Worm (Caenorhabditis elegans) whole organism, L2 larva: ENCODE results near the gene Y57A10A.4.

ENCODE experiments used
- C34F6.9 ChIP-seq: fragments of 150-350 bp; optimal IDR thresholded peaks from 2 replicates; lab custom pipeline; 2014; ENCODE audit warnings: missing biosample characterization, missing genetic modification characterization
- F13H6.1 ChIP-seq: sonication (generic microtip); optimal IDR thresholded peaks from 2 replicates; lab custom pipeline; 2016; ENCODE audit warnings: missing genetic modification characterization, missing compliant biosample characterization
- Y55F3AM.14 ChIP-seq: fragments of 200-800 bp; sonication (Bioruptor generic); optimal IDR thresholded peaks from 2 replicates; lab custom pipeline; 2018; ENCODE audit warnings: mild to moderate bottlenecking, missing genetic modification characterization, missing compliant biosample characterization
- ZK546.5 ChIP-seq: sonication (generic microtip); optimal IDR thresholded peaks from 2 replicates; lab custom pipeline; 2017; ENCODE audit warnings: missing biosample characterization, missing genetic modification characterization
- alr-1 ChIP-seq: fragments of 150-350 bp; optimal IDR thresholded peaks from 2 replicates; lab custom pipeline; 2014; ENCODE audit warnings: missing biosample characterization, missing genetic modification characterization
- aly-2 ChIP-seq: fragments of 150-350 bp; optimal IDR thresholded peaks from 2 replicates; lab custom pipeline; 2014; ENCODE audit warnings: missing biosample characterization, missing genetic modification characterization
- ama-1 ChIP-seq: fragments of 150-350 bp; optimal IDR thresholded peaks from 2 replicates; lab custom pipeline; 2018; ENCODE audit warnings: inconsistent platforms
- blmp-1 ChIP-seq: sonication (generic microtip); optimal IDR thresholded peaks from 2 replicates; lab custom pipeline; 2017; ENCODE audit warnings: missing genetic modification characterization, mild to moderate bottlenecking, missing compliant biosample characterization, antibody characterized with exemption, moderate library complexity; ENCODE audit not compliant: insufficient read depth
- ceh-16 ChIP-seq: fragments of 150-350 bp; optimal IDR thresholded peaks from 2 replicates; lab custom pipeline; 2014; ENCODE audit warnings: missing biosample characterization, missing genetic modification characterization
- dmd-4 ChIP-seq: sonication (generic microtip); optimal IDR thresholded peaks from 2 replicates; lab custom pipeline; 2017; ENCODE audit warnings: missing biosample characterization, missing genetic modification characterization
- egl-27 ChIP-seq: sonication (generic microtip); optimal IDR thresholded peaks from 3 replicates; lab custom pipeline; 2017; ENCODE audit warnings: missing biosample characterization, missing genetic modification reagents, missing genetic modification characterization
- elt-1 ChIP-seq: fragments of 150-350 bp; optimal IDR thresholded peaks from 2 replicates; lab custom pipeline; 2014; ENCODE audit warnings: missing biosample characterization, missing genetic modification characterization
- fos-1 ChIP-seq: fragments of 150-350 bp; optimal IDR thresholded peaks from 2 replicates; lab custom pipeline; 2014; ENCODE audit warnings: missing biosample characterization, missing genetic modification characterization
- gmeb-1 ChIP-seq: fragments of 150-350 bp; optimal IDR thresholded peaks from 2 replicates; lab custom pipeline; 2014; ENCODE audit warnings: missing biosample characterization, missing genetic modification characterization
- lin-13 ChIP-seq: fragments of 150-350 bp; optimal IDR thresholded peaks from 2 replicates; lab custom pipeline; 2014; ENCODE audit warnings: missing biosample characterization, missing genetic modification reagents, missing genetic modification characterization
- lin-39 ChIP-seq: fragments of 150-350 bp; optimal IDR thresholded peaks from 2 replicates; lab custom pipeline; 2014; ENCODE audit warnings: missing biosample characterization, missing genetic modification reagents, missing genetic modification characterization
- lsy-2 ChIP-seq, 2 experiments: fragments of 150-350 bp in 1 of 2; sonication (generic microtip) in 1 of 2; optimal IDR thresholded peaks; 2 replicates each; lab custom pipeline; 2014 to 2017; ENCODE audit warnings: missing biosample characterization in 2 of 2, missing genetic modification characterization in 2 of 2
- mab-5 ChIP-seq: fragments of 150-350 bp; optimal IDR thresholded peaks from 2 replicates; lab custom pipeline; 2014; ENCODE audit warnings: missing biosample characterization, missing genetic modification characterization
- mbf-1 ChIP-seq: sonication (generic microtip); optimal IDR thresholded peaks from 2 replicates; lab custom pipeline; 2017; ENCODE audit warnings: missing biosample characterization, missing genetic modification characterization
- mdl-1 ChIP-seq, 2 experiments: fragments of 150-350 bp in 1 of 2; sonication (generic microtip) in 1 of 2; optimal IDR thresholded peaks; 2 replicates each; lab custom pipeline; 2017; ENCODE audit warnings: missing biosample characterization in 2 of 2, missing genetic modification characterization in 2 of 2
- nhr-10 ChIP-seq: sonication (generic microtip); optimal IDR thresholded peaks from 2 replicates; lab custom pipeline; 2017; ENCODE audit warnings: missing biosample characterization, missing genetic modification characterization
- nhr-11 ChIP-seq: fragments of 150-350 bp; optimal IDR thresholded peaks from 2 replicates; lab custom pipeline; 2014; ENCODE audit warnings: missing biosample characterization, missing genetic modification characterization
- nhr-129 ChIP-seq: fragments of 150-350 bp; optimal IDR thresholded peaks from 2 replicates; lab custom pipeline; 2014; ENCODE audit warnings: missing biosample characterization, missing genetic modification characterization
- nhr-21 ChIP-seq: fragments of 150-350 bp; optimal IDR thresholded peaks from 2 replicates; lab custom pipeline; 2014; ENCODE audit warnings: missing biosample characterization, missing genetic modification characterization
- nhr-23 ChIP-seq: fragments of 150-350 bp; optimal IDR thresholded peaks from 2 replicates; lab custom pipeline; 2014; ENCODE audit warnings: missing biosample characterization, missing genetic modification reagents, missing genetic modification characterization
- nhr-6 ChIP-seq: fragments of 150-350 bp; optimal IDR thresholded peaks from 2 replicates; lab custom pipeline; 2014; ENCODE audit warnings: missing biosample characterization, missing genetic modification characterization
- nhr-77 ChIP-seq: fragments of 150-350 bp; optimal IDR thresholded peaks from 2 replicates; lab custom pipeline; 2014; ENCODE audit warnings: missing biosample characterization, missing genetic modification characterization
- peb-1 ChIP-seq: fragments of 150-350 bp; optimal IDR thresholded peaks from 2 replicates; lab custom pipeline; 2014; ENCODE audit warnings: missing biosample characterization, missing genetic modification characterization
- sem-4 ChIP-seq: fragments of 150-350 bp; optimal IDR thresholded peaks from 2 replicates; lab custom pipeline; 2014; ENCODE audit warnings: missing biosample characterization, missing genetic modification reagents, missing genetic modification characterization
- skn-1 ChIP-seq: sonication (generic microtip); optimal IDR thresholded peaks from 2 replicates; lab custom pipeline; 2017; ENCODE audit warnings: missing biosample characterization, missing genetic modification characterization
- snpc-4 ChIP-seq: fragments of 150-350 bp; optimal IDR thresholded peaks from 2 replicates; lab custom pipeline; 2014; ENCODE audit warnings: missing biosample characterization, missing genetic modification characterization
- unc-39 ChIP-seq: fragments of 150-350 bp; optimal IDR thresholded peaks from 2 replicates; lab custom pipeline; 2014; ENCODE audit warnings: missing biosample characterization, missing genetic modification characterization
- unc-55 ChIP-seq: fragments of 150-350 bp; sonication (generic microtip); optimal IDR thresholded peaks from 3 replicates; lab custom pipeline; 2014; ENCODE audit warnings: missing biosample characterization, missing genetic modification reagents, missing genetic modification characterization
- unc-62 ChIP-seq: fragments of 150-350 bp; optimal IDR thresholded peaks from 2 replicates; lab custom pipeline; 2014; ENCODE audit warnings: missing biosample characterization, missing genetic modification reagents, missing genetic modification characterization
- ztf-1 ChIP-seq: fragments of 200-800 bp; sonication (Bioruptor generic); conservative IDR thresholded peaks from 2 replicates; pipeline ENCODE4 v1.3.6; 2022; ENCODE audit warnings: missing genetic modification characterization, missing compliant biosample characterization
- ztf-11 ChIP-seq: sonication (generic microtip); optimal IDR thresholded peaks from 2 replicates; lab custom pipeline; 2017; ENCODE audit warnings: missing biosample characterization, missing genetic modification characterization
- ztf-4 ChIP-seq: fragments of 150-350 bp; optimal IDR thresholded peaks from 2 replicates; lab custom pipeline; 2014; ENCODE audit warnings: missing biosample characterization, missing genetic modification characterization

Y57A10A.4 gene

ce11 chrII:12108843-12109242 lies 42.9 kb upstream of the Y57A10A.4 start:
- TF ChIP-seq ztf-11 (no peak), unc-39 (tag; lab: Kevin White, UChicago) (no peak), C34F6.9 (tag; lab: Kevin White, UChicago) (no peak), aly-2 (tag; lab: Kevin White, UChicago) (no peak), ama-1 (lab: Kevin White, UChicago) (no peak), mab-5 (tag; lab: Kevin White, UChicago) (no peak), ZK546.5 (tag; lab: Kevin White, UChicago) (no peak), lin-13 (GFP tag; lab: Kevin White, UChicago) (no peak), mbf-1 (tag; lab: Kevin White, UChicago) (no peak)

- TF ChIP-seq mdl-1 (tag; optimal IDR thresholded peaks at IDR 0.05; lab: Kevin White, UChicago) (no peak), aly-2 (tag; lab: Kevin White, UChicago) (no peak), C34F6.9 (tag; lab: Kevin White, UChicago) (no peak), nhr-10 (tag; lab: Kevin White, UChicago) (no peak)
- TF ChIP-seq, all 48 proteins: peak for 0
Measured at ce11 chrII:12110997-12111396, 40.7 kb upstream of the Y57A10A.4 start.

ce11 chrII:12130393-12130792 lies 21.3 kb upstream of the Y57A10A.4 start:
- TF ChIP-seq ceh-16 (tag; lab: Kevin White, UChicago) (no peak), C34F6.9 (tag; lab: Kevin White, UChicago) (no peak), nhr-77 (tag; lab: Kevin White, UChicago) (no peak), peb-1 (no peak), gmeb-1 (no peak), skn-1 (no peak), lin-39 (tag; lab: Kevin White, UChicago) (no peak), dmd-4 (tag; lab: Kevin White, UChicago) (no peak), unc-62 (GFP tag; lab: Kevin White, UChicago) (no peak), aly-2 (tag; lab: Kevin White, UChicago) (no peak), ama-1 (lab: Kevin White, UChicago) (no peak), Y55F3AM.14 (GFP tag; lab: Kevin White, UChicago) (no peak)

- TF ChIP-seq nhr-10 (tag; lab: Kevin White, UChicago): no peak
- no peak for TF ChIP-seq nhr-11 (tag; lab: Kevin White, UChicago)
- TF ChIP-seq alr-1 (tag; lab: Kevin White, UChicago): no peak
- TF ChIP-seq snpc-4: no peak
- TF ChIP-seq dmd-4 (tag; lab: Kevin White, UChicago): no peak
- TF ChIP-seq nhr-129 (tag; lab: Kevin White, UChicago): no peak
- no peak for TF ChIP-seq F13H6.1 (tag; lab: Kevin White, UChicago)
Measured at ce11 chrII:12130868-12131267, 20.9 kb upstream of the Y57A10A.4 start, which contains the start of gene set-24. TSS of gene set-24 (minus strand) at chrII:12130968.

ce11 chrII:12137983-12138382 lies 13.8 kb upstream of the Y57A10A.4 start:
- TF ChIP-seq elt-1 (tag; lab: Kevin White, UChicago): no peak
- no peak for TF ChIP-seq lsy-2 (tag; optimal IDR thresholded peaks at IDR 0.05; lab: Kevin White, UChicago)
- no peak for TF ChIP-seq nhr-6 (tag; lab: Kevin White, UChicago)
- TF ChIP-seq ztf-4 (tag; lab: Kevin White, UChicago): no peak
- no peak for TF ChIP-seq blmp-1 (tag; lab: Kevin White, UChicago)
- no peak for TF ChIP-seq nhr-23 (tag; lab: Kevin White, UChicago)
- no peak for TF ChIP-seq snpc-4
- no peak for TF ChIP-seq ztf-1
- TF ChIP-seq sem-4: no peak
- TF ChIP-seq, all 48 proteins: peak for 0

ce11 chrII:12143558-12143957 lies 8.2 kb upstream of the Y57A10A.4 start:
- TF ChIP-seq lin-13 (GFP tag; lab: Kevin White, UChicago): no peak
- no peak for TF ChIP-seq nhr-21
- no peak for TF ChIP-seq egl-27 (tag; lab: Kevin White, UChicago)
- TF ChIP-seq fos-1 (tag; lab: Kevin White, UChicago): no peak
- TF ChIP-seq unc-55 (GFP tag; lab: Kevin White, UChicago): no peak
- TF ChIP-seq elt-1 (tag; lab: Kevin White, UChicago): no peak
- no peak for TF ChIP-seq mbf-1 (tag; lab: Kevin White, UChicago)
- TF ChIP-seq C34F6.9 (tag; lab: Kevin White, UChicago): no peak
